Worm (Caenorhabditis elegans): Measurements from ENCODE around the gene C30F2.4.

Gene C30F2.4

DNA sequence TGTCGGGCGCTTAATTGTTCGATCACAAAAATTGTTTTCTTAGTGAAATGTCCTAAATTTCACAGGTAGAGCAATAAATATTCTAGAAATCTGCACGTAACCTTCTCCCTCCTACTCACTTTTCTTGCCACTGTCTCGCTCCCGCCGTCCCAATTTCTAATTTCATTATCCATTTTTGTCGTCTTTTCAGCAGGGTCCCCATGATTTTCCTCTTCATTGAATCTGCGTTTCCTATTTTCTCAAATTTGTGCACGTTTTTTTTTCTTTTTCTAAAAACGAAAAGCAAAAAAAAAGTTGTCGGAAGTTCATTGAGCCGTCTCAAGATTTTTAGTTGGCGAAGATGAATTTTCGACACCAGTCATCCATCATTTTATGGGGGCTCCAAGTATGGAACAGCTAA, 30.0 kb downstream of the C30F2.4 start:
- TF ChIP-seq fkh-10 (GFP tag; optimal IDR thresholded peaks at IDR 0.05) (no peak), ceh-34 (tag; optimal IDR thresholded peaks at IDR 0.05) (no peak), fax-1 (tag; optimal IDR thresholded peaks at IDR 0.05) (no peak), unc-3 (GFP tag; conservative IDR thresholded peaks at IDR 0.05) (no peak), unc-3 (tag; optimal IDR thresholded peaks at IDR 0.05) (no peak), rnt-1 (tag; optimal IDR thresholded peaks at IDR 0.05) (no peak), zip-5 (tag; optimal IDR thresholded peaks at IDR 0.05) (no peak), pros-1 (tag; optimal IDR thresholded peaks at IDR 0.05) (no peak), K09A11.1 (tag; optimal IDR thresholded peaks at IDR 0.05; ENCODE audit: insufficient read depth) (no peak), hlh-6 (tag; optimal IDR thresholded peaks at IDR 0.05) (no peak), ahr-1 (tag; optimal IDR thresholded peaks at IDR 0.05) (no peak)

DNA sequence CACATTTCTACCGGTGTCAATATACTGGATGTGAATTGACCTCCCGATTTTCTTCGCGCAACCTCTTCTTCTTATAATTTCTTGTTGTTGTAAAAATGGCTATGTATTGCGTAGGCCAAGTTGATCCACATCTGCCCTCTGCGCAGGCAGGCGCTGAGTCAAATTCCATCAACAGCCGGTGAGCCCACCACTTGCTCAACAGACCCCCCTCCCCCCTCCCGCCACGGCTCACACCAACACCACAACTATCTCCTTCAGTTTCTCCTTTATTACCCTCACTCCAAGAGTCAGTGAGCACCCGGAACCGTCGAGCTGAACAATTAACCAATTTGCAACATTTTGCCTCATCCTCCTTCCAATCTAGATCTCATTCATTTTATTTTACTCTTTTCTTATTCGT, 32.0 kb downstream of the C30F2.4 start:
- no peak for TF ChIP-seq ztf-16 (tag; optimal IDR thresholded peaks at IDR 0.05)
- peak; percentile 24 for TF ChIP-seq unc-42 (tag; optimal IDR thresholded peaks at IDR 0.05)
- TF ChIP-seq tbx-2 (tag; optimal IDR thresholded peaks at IDR 0.05): no peak
- no peak for TF ChIP-seq lin-11 (tag; optimal IDR thresholded peaks at IDR 0.05)

DNA sequence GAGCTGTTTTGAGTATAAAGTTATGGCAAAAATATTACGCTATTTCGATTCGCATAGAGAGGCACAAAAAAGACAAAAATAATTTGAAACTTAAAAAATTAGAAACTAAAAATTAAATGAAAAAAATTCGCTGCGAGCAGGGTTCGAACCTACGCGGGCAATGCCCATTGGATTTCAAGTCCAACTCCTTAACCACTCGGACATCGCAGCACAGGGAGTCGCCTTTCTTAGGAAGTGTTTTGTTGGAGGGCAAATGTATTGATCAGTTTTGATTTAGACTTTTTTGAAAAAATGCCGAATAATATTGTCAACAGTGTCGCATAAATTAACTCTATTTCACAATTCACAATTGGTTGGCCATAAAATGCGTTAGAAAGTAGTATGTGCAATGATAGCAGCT, 33.9 kb downstream of the C30F2.4 start:
- TF ChIP-seq hlh-8 (tag; optimal IDR thresholded peaks at IDR 0.05) (no peak), lim-6 (tag; optimal IDR thresholded peaks at IDR 0.05) (no peak), sox-4 (tag; optimal IDR thresholded peaks at IDR 0.05) (no peak), ceh-2 (tag; optimal IDR thresholded peaks at IDR 0.05) (no peak), npax-4 (tag; optimal IDR thresholded peaks at IDR 0.05) (no peak), odd-2 (tag; optimal IDR thresholded peaks at IDR 0.05) (no peak), ceh-24 (tag; optimal IDR thresholded peaks at IDR 0.05) (no peak), ceh-14 (tag; optimal IDR thresholded peaks at IDR 0.05) (no peak), pat-9 (tag; optimal IDR thresholded peaks at IDR 0.05) (no peak), eyg-1 (tag; optimal IDR thresholded peaks at IDR 0.05) (no peak), ref-2 (tag; optimal IDR thresholded peaks at IDR 0.05) (no peak), gmeb-2 (tag; optimal IDR thresholded peaks at IDR 0.05) (no peak), sdc-2 (tag; optimal IDR thresholded peaks at IDR 0.05) (no peak), dmd-4 (tag; optimal IDR thresholded peaks at IDR 0.05; ENCODE audit: borderline replicate concordance) (no peak), unc-3 (GFP tag; conservative IDR thresholded peaks at IDR 0.05) (no peak), unc-3 (tag; optimal IDR thresholded peaks at IDR 0.05) (no peak), unc-42 (tag; optimal IDR thresholded peaks at IDR 0.05) (no peak), pag-3 (tag; optimal IDR thresholded peaks at IDR 0.05; ENCODE audit: borderline replicate concordance) (no peak), tbx-7 (tag; optimal IDR thresholded peaks at IDR 0.05) (no peak), mec-3 (tag; optimal IDR thresholded peaks at IDR 0.05; ENCODE audit: borderline replicate concordance) (no peak)

DNA sequence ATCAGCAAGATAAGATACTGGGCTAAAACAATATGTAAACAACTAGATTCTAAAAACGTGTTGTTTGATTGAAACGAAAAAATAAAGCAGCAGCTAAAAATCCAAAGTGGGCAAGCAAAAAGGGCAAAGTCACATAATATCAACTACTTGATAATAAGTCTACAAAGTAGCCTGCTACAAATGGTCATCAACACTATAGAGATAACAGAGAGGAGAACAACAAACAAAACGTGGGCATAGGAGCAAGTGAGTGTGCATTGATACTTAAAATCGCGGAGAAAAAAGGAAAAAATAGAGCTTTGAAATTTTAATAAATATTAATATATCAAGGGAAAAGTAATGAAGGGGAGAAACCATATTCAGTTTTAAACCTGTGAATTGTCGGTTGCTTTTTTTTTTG, 34.6 kb downstream of the C30F2.4 start:
- TF ChIP-seq zip-5 (tag; optimal IDR thresholded peaks at IDR 0.05) (no peak), elt-2 (tag; optimal IDR thresholded peaks at IDR 0.05) (peak; percentile 6)

DNA sequence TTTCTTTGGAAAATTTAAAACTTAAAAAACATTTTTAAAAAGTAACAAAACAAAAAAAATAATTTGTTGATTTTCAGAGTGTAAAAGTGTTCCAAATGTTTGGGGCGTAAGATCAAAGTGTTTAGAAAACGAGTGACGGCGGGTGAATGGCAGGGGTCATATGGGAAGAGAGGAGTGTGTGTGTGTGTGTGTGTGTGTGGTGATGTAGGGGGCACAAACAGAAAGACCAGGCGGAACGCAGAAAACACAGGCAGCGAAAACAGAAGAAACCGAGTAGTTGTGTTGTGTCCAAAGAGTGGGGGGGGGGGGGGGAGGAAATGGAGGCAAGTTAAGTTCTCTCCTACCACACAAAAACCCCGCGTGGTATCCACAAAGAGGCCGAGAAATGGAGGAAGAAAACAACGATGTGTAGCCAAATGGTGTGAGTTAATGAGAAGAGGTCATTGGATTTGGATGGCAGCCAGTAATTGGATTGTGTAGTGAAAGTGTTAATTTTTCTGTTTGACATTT, 36.1 kb downstream of the C30F2.4 start, which contains the start of gene B0395.3:
Gene B0395.3 (minus strand): TSS at position 51 of the 510 bp plus-strand sequence.
- TF ChIP-seq ceh-2 (tag; optimal IDR thresholded peaks at IDR 0.05): no peak
- no peak for TF ChIP-seq madf-2 (tag; optimal IDR thresholded peaks at IDR 0.05)
- TF ChIP-seq ceh-18 (tag; optimal IDR thresholded peaks at IDR 0.05): no peak
- TF ChIP-seq elt-2 (tag; optimal IDR thresholded peaks at IDR 0.05): no peak
- TF ChIP-seq pax-1 (tag; optimal IDR thresholded peaks at IDR 0.05): no peak
- TF ChIP-seq T23F11.4 (GFP tag; optimal IDR thresholded peaks at IDR 0.05): no peak
- no peak for TF ChIP-seq ceh-22 (tag; optimal IDR thresholded peaks at IDR 0.05)
- TF ChIP-seq dve-1 (tag; optimal IDR thresholded peaks at IDR 0.05): no peak
- TF ChIP-seq K09A11.1 (tag; optimal IDR thresholded peaks at IDR 0.05; ENCODE audit: insufficient read depth): no peak
- peak; percentile 53 for TF ChIP-seq sdc-2 (tag; optimal IDR thresholded peaks at IDR 0.05)
- TF ChIP-seq ceh-34 (tag; optimal IDR thresholded peaks at IDR 0.05): no peak
- no peak for TF ChIP-seq syd-9 (tag; optimal IDR thresholded peaks at IDR 0.05)
- TF ChIP-seq eyg-1 (tag; optimal IDR thresholded peaks at IDR 0.05): no peak
- TF ChIP-seq unc-86 (tag; optimal IDR thresholded peaks at IDR 0.05): no peak
- TF ChIP-seq hlh-15 (tag; optimal IDR thresholded peaks at IDR 0.05): no peak
- TF ChIP-seq nhr-11 (tag; optimal IDR thresholded peaks at IDR 0.05): no peak
- TF ChIP-seq hlh-13 (GFP tag; optimal IDR thresholded peaks at IDR 0.05): no peak
- TF ChIP-seq ama-1 (optimal IDR thresholded peaks at IDR 0.05): no peak
- TF ChIP-seq ceh-48 (tag; optimal IDR thresholded peaks at IDR 0.05): no peak
- no peak for TF ChIP-seq C08G9.2 (tag; optimal IDR thresholded peaks at IDR 0.05)
- no peak for TF ChIP-seq pha-4 (tag; optimal IDR thresholded peaks at IDR 0.05)

Measured in whole organism, late embryonic.